Worm (Caenorhabditis elegans): ENCODE measurements around the gene lgc-7.

The lgc-7 gene

ce11 chrIV:14754912-14755311, 45.5 kb downstream of the lgc-7 start, which contains the start of gene Y57G11C.499:
Gene Y57G11C.499, minus strand, starts transcription at chrIV:14754934.
- TF ChIP-seq ceh-24 (tag; optimal IDR thresholded peaks at IDR 0.05) = no peak
- TF ChIP-seq fkh-10 (GFP tag; optimal IDR thresholded peaks at IDR 0.05) = no peak
- TF ChIP-seq madf-2 (tag; optimal IDR thresholded peaks at IDR 0.05) = no peak
- TF ChIP-seq ceh-19 (GFP tag; optimal IDR thresholded peaks at IDR 0.05) = no peak
- TF ChIP-seq hlh-8 (tag; optimal IDR thresholded peaks at IDR 0.05) = no peak

ce11 chrIV:14757786-14758185, 48.4 kb downstream of the lgc-7 start:
- TF ChIP-seq ceh-18 (tag; optimal IDR thresholded peaks at IDR 0.05) = no peak
- TF ChIP-seq ceh-2 (tag; optimal IDR thresholded peaks at IDR 0.05) = no peak
- TF ChIP-seq madf-2 (tag; optimal IDR thresholded peaks at IDR 0.05) = no peak
- TF ChIP-seq pros-1 (tag; optimal IDR thresholded peaks at IDR 0.05) = no peak
- TF ChIP-seq ceh-14 (tag; optimal IDR thresholded peaks at IDR 0.05) = no peak
- no peak for TF ChIP-seq nhr-232 (tag; optimal IDR thresholded peaks at IDR 0.05)
- no peak for TF ChIP-seq ceh-30 (tag; optimal IDR thresholded peaks at IDR 0.05)
- TF ChIP-seq C38D4.7 (GFP tag; optimal IDR thresholded peaks at IDR 0.05) = no peak
- TF ChIP-seq ceh-6 (GFP tag; optimal IDR thresholded peaks at IDR 0.05) = no peak
- TF ChIP-seq pha-2 (tag; optimal IDR thresholded peaks at IDR 0.05) = no peak
- no peak for TF ChIP-seq T23F11.4 (GFP tag; optimal IDR thresholded peaks at IDR 0.05)

- no peak for TF ChIP-seq hlh-13 (GFP tag; optimal IDR thresholded peaks at IDR 0.05)
- no peak for TF ChIP-seq hlh-15 (tag; optimal IDR thresholded peaks at IDR 0.05)
- TF ChIP-seq T23F11.4 (GFP tag; optimal IDR thresholded peaks at IDR 0.05) = no peak
- TF ChIP-seq C08G9.2 (tag; optimal IDR thresholded peaks at IDR 0.05) = no peak
- no peak for TF ChIP-seq pax-1 (tag; optimal IDR thresholded peaks at IDR 0.05)
- TF ChIP-seq nhr-11 (tag; optimal IDR thresholded peaks at IDR 0.05) = no peak
- TF ChIP-seq unc-55 (GFP tag; optimal IDR thresholded peaks at IDR 0.05) = no peak
- TF ChIP-seq ref-2 (tag; optimal IDR thresholded peaks at IDR 0.05) = no peak
- no peak for TF ChIP-seq ceh-6 (GFP tag; optimal IDR thresholded peaks at IDR 0.05)
- TF ChIP-seq ceh-19 (GFP tag; optimal IDR thresholded peaks at IDR 0.05) = no peak
- no peak for TF ChIP-seq npax-4 (tag; optimal IDR thresholded peaks at IDR 0.05)
Observed at ce11 chrIV:14759662-14760061, 50.3 kb downstream of the lgc-7 start.

ce11 chrIV:14760845-14761244, 51.5 kb downstream of the lgc-7 start, which contains the start of gene ptp-5.2:
Gene ptp-5.2, minus strand, starts transcription at chrIV:14760945.
- TF ChIP-seq ztf-16 (tag; optimal IDR thresholded peaks at IDR 0.05) = no peak
- no peak for TF ChIP-seq elt-4 (tag; optimal IDR thresholded peaks at IDR 0.05)
- TF ChIP-seq K09A11.1 (tag; optimal IDR thresholded peaks at IDR 0.05; ENCODE audit: insufficient read depth) = no peak
- no peak for TF ChIP-seq zip-5 (tag; optimal IDR thresholded peaks at IDR 0.05)
- no peak for TF ChIP-seq eyg-1 (tag; optimal IDR thresholded peaks at IDR 0.05)
- no peak for TF ChIP-seq Y22D7AL.16 (tag; optimal IDR thresholded peaks at IDR 0.05)
- no peak for TF ChIP-seq ttx-3 (tag; optimal IDR thresholded peaks at IDR 0.05)
- no peak for TF ChIP-seq pax-1 (tag; optimal IDR thresholded peaks at IDR 0.05)
- no peak for TF ChIP-seq ama-1 (optimal IDR thresholded peaks at IDR 0.05)
- TF ChIP-seq gmeb-2 (tag; optimal IDR thresholded peaks at IDR 0.05) = no peak
- TF ChIP-seq ceh-31 (tag; optimal IDR thresholded peaks at IDR 0.05) = no peak
- TF ChIP-seq nhr-232 (tag; optimal IDR thresholded peaks at IDR 0.05) = no peak
- TF ChIP-seq ets-4 (tag; optimal IDR thresholded peaks at IDR 0.05) = no peak
- TF ChIP-seq nfya-1 (tag; optimal IDR thresholded peaks at IDR 0.05) = no peak
- TF ChIP-seq dmd-4 (tag; optimal IDR thresholded peaks at IDR 0.05; ENCODE audit: borderline replicate concordance) = no peak
- TF ChIP-seq pag-3 (tag; optimal IDR thresholded peaks at IDR 0.05; ENCODE audit: borderline replicate concordance) = no peak

ce11 chrIV:14763348-14763747, 54.0 kb downstream of the lgc-7 start:
- TF ChIP-seq nfya-1 (tag; optimal IDR thresholded peaks at IDR 0.05) = peak; percentile 27
- peak; percentile 4 for TF ChIP-seq elt-2 (tag; optimal IDR thresholded peaks at IDR 0.05)
- TF ChIP-seq unc-42 (tag; optimal IDR thresholded peaks at IDR 0.05) = peak; percentile 16
- TF ChIP-seq tbx-2 (tag; optimal IDR thresholded peaks at IDR 0.05) = peak; percentile 24
- TF ChIP-seq ceh-18 (tag; optimal IDR thresholded peaks at IDR 0.05) = peak; percentile 40
- TF ChIP-seq sox-2 (GFP tag; IDR thresholded peaks at IDR 0.05) = 0 out of 2 replicates have a peak, but pooled peaks have one; percentile 43
- TF ChIP-seq ceh-31 (tag; optimal IDR thresholded peaks at IDR 0.05) = peak; percentile 44
- TF ChIP-seq hlh-30 (tag; optimal IDR thresholded peaks at IDR 0.05; ENCODE audit: insufficient read depth) = peak; percentile 93
